Fruit fly (Drosophila melanogaster) whole organism, prepupa: ENCODE results near the gene Rsph9.

Experiments used
- Blimp-1 ChIP-seq: fragments of 200-800 bp; sonication (Bioruptor generic); optimal IDR thresholded peaks from 3 replicates; lab custom pipeline; 2017; ENCODE audit warnings: missing biosample characterization, missing genetic modification characterization, mild to moderate bottlenecking, moderate library complexity, missing genetic modification reagents
- CG10631 ChIP-seq: fragments of 200-800 bp; sonication (Bioruptor generic); optimal IDR thresholded peaks from 2 replicates; lab custom pipeline; 2016; ENCODE audit warnings: missing biosample characterization, missing genetic modification characterization
- CG10669 ChIP-seq: fragments of 200-800 bp; sonication (Bioruptor generic); optimal IDR thresholded peaks from 3 replicates; lab custom pipeline; 2018; ENCODE audit warnings: missing biosample characterization, mild to moderate bottlenecking, missing genetic modification characterization, moderate library complexity
- CG11294 ChIP-seq: fragments of 200-800 bp; sonication (Bioruptor generic); IDR thresholded peaks from 2 replicates; pipeline ENCODE4 v1.3.6; 2022; ENCODE audit warnings: missing biosample characterization, missing genetic modification characterization
- CG11762 ChIP-seq: fragments of 200-800 bp; sonication (Bioruptor generic); optimal IDR thresholded peaks from 3 replicates; lab custom pipeline; 2016; ENCODE audit warnings: missing biosample characterization, missing genetic modification characterization; ENCODE audit not compliant: insufficient read depth
- CG11902 ChIP-seq: fragments of 200-800 bp; sonication (Bioruptor generic); optimal IDR thresholded peaks from 3 replicates; lab custom pipeline; 2016; ENCODE audit warnings: missing biosample characterization, missing genetic modification characterization
- CG15336 ChIP-seq: fragments of 200-800 bp; sonication (Bioruptor generic); IDR thresholded peaks from 2 replicates; pipeline ENCODE4 v1.3.6; 2022; ENCODE audit warnings: missing biosample characterization, missing genetic modification characterization
- CG1621 ChIP-seq: fragments of 200-800 bp; sonication (Bioruptor generic); optimal IDR thresholded peaks from 3 replicates; lab custom pipeline; 2018; ENCODE audit warnings: missing biosample characterization, mild to moderate bottlenecking, missing genetic modification characterization
- CG16779 ChIP-seq: fragments of 200-800 bp; sonication (Bioruptor generic); optimal IDR thresholded peaks from 3 replicates; lab custom pipeline; 2017; ENCODE audit warnings: missing biosample characterization, mild to moderate bottlenecking, missing genetic modification characterization
- CG3032 ChIP-seq: fragments of 200-800 bp; optimal IDR thresholded peaks from 2 replicates; lab custom pipeline; 2019; ENCODE audit warnings: missing biosample characterization, mild to moderate bottlenecking, missing genetic modification characterization, moderate library complexity
- CG31627 ChIP-seq: fragments of 200-800 bp; sonication (Bioruptor generic); optimal IDR thresholded peaks from 3 replicates; lab custom pipeline; 2016; ENCODE audit warnings: missing biosample characterization, missing genetic modification characterization
- CG32006 ChIP-seq: fragments of 200-800 bp; sonication (Bioruptor generic); optimal IDR thresholded peaks from 3 replicates; lab custom pipeline; 2017; ENCODE audit warnings: missing biosample characterization, mild to moderate bottlenecking, missing genetic modification characterization
- CG34406 ChIP-seq: fragments of 200-800 bp; sonication (Bioruptor generic); optimal IDR thresholded peaks from 3 replicates; lab custom pipeline; 2016; ENCODE audit warnings: missing biosample characterization, missing genetic modification characterization
- CG3919 ChIP-seq: fragments of 200-800 bp; sonication (Bioruptor generic); optimal IDR thresholded peaks from 3 replicates; lab custom pipeline; 2016; ENCODE audit warnings: missing biosample characterization, missing genetic modification characterization
- CG4318 ChIP-seq: fragments of 200-800 bp; sonication (Bioruptor generic); optimal IDR thresholded peaks from 3 replicates; lab custom pipeline; 2017; ENCODE audit warnings: missing biosample characterization, mild to moderate bottlenecking, missing genetic modification characterization
- CG6276 ChIP-seq: fragments of 200-800 bp; sonication (Bioruptor generic); optimal IDR thresholded peaks from 2 replicates; lab custom pipeline; 2017; ENCODE audit warnings: missing biosample characterization, mild to moderate bottlenecking, missing genetic modification characterization
- CG6792 ChIP-seq: fragments of 200-800 bp; sonication (Bioruptor generic); optimal IDR thresholded peaks from 3 replicates; lab custom pipeline; 2016; ENCODE audit warnings: missing biosample characterization, missing genetic modification characterization
- CG6808 ChIP-seq: fragments of 200-800 bp; sonication (Bioruptor generic); optimal IDR thresholded peaks from 3 replicates; lab custom pipeline; 2017; ENCODE audit warnings: missing biosample characterization, missing genetic modification characterization, mild to moderate bottlenecking, moderate library complexity, missing genetic modification reagents
- CG6854 ChIP-seq: fragments of 200-800 bp; sonication (Bioruptor generic); optimal IDR thresholded peaks from 2 replicates; lab custom pipeline; 2017; ENCODE audit warnings: missing biosample characterization, mild to moderate bottlenecking, missing genetic modification characterization
- CG7368 ChIP-seq: fragments of 200-800 bp; sonication (Bioruptor generic); optimal IDR thresholded peaks from 3 replicates; lab custom pipeline; 2016; ENCODE audit warnings: missing biosample characterization, missing genetic modification characterization
- CG8319 ChIP-seq: fragments of 200-800 bp; sonication (Bioruptor generic); optimal IDR thresholded peaks from 3 replicates; lab custom pipeline; 2016; ENCODE audit warnings: missing biosample characterization, missing genetic modification characterization
- CG8632 ChIP-seq: fragments of 200-800 bp; sonication (Bioruptor generic); optimal IDR thresholded peaks from 3 replicates; lab custom pipeline; 2016; ENCODE audit warnings: missing biosample characterization, missing genetic modification characterization
- CG9139 ChIP-seq: fragments of 200-800 bp; sonication (Bioruptor generic); optimal IDR thresholded peaks from 3 replicates; lab custom pipeline; 2017; ENCODE audit warnings: missing biosample characterization, mild to moderate bottlenecking, missing genetic modification characterization
- Eip75B ChIP-seq: fragments of 200-800 bp; sonication (Bioruptor generic); optimal IDR thresholded peaks from 3 replicates; lab custom pipeline; 2016; ENCODE audit warnings: missing biosample characterization, missing genetic modification characterization
- Eip78C ChIP-seq: fragments of 200-800 bp; sonication (Bioruptor generic); peaks from one replicate; lab custom pipeline; 2016; ENCODE audit warnings: missing biosample characterization, missing genetic modification characterization
- Ets21C ChIP-seq: fragments of 200-800 bp; sonication (Bioruptor generic); optimal IDR thresholded peaks from 3 replicates; lab custom pipeline; 2016; ENCODE audit warnings: missing biosample characterization, missing genetic modification characterization
- Ets96B ChIP-seq: fragments of 200-800 bp; optimal IDR thresholded peaks from 2 replicates; lab custom pipeline; 2019; ENCODE audit warnings: missing biosample characterization, mild to moderate bottlenecking, missing genetic modification characterization, moderate library complexity
- Gug ChIP-seq: fragments of 200-800 bp; sonication (Bioruptor generic); IDR thresholded peaks from 2 replicates; pipeline ENCODE4 v1.3.6; 2022; ENCODE audit warnings: missing biosample characterization, missing genetic modification characterization
- Hr38 ChIP-seq: sonication (Bioruptor generic); optimal IDR thresholded peaks from 2 replicates; lab custom pipeline; 2016; ENCODE audit warnings: missing biosample characterization, missing genetic modification characterization
- Hr4 ChIP-seq: fragments of 200-800 bp; sonication (Bioruptor generic); optimal IDR thresholded peaks from 3 replicates; lab custom pipeline; 2016; ENCODE audit warnings: missing biosample characterization, missing genetic modification characterization
- Met ChIP-seq: fragments of 200-800 bp; sonication (Bioruptor generic); optimal IDR thresholded peaks from 3 replicates; lab custom pipeline; 2016; ENCODE audit warnings: missing biosample characterization, missing genetic modification characterization
- Smox ChIP-seq: fragments of 200-800 bp; sonication (Bioruptor generic); optimal IDR thresholded peaks from 3 replicates; lab custom pipeline; 2016; ENCODE audit warnings: missing biosample characterization, missing genetic modification characterization
- Sox102F ChIP-seq: fragments of 200-800 bp; sonication (Bioruptor generic); optimal IDR thresholded peaks from 2 replicates; lab custom pipeline; 2016; ENCODE audit warnings: missing biosample characterization, mild to moderate bottlenecking, missing genetic modification characterization
- Sox15 ChIP-seq: fragments of 200-800 bp; sonication (Bioruptor generic); optimal IDR thresholded peaks from 3 replicates; lab custom pipeline; 2016; ENCODE audit warnings: missing biosample characterization, missing genetic modification characterization
- acj6 ChIP-seq: fragments of 200-800 bp; sonication (Bioruptor generic); optimal IDR thresholded peaks from 3 replicates; lab custom pipeline; 2016; ENCODE audit warnings: missing biosample characterization, missing genetic modification characterization
- cyc ChIP-seq: fragments of 200-800 bp; sonication (Bioruptor generic); optimal IDR thresholded peaks from 3 replicates; lab custom pipeline; 2016; ENCODE audit warnings: missing biosample characterization, missing genetic modification characterization
- dac ChIP-seq: fragments of 200-800 bp; sonication (Bioruptor generic); optimal IDR thresholded peaks from 2 replicates; lab custom pipeline; 2017; ENCODE audit warnings: missing biosample characterization, mild to moderate bottlenecking, missing genetic modification characterization
- dsx ChIP-seq: fragments of 200-800 bp; optimal IDR thresholded peaks from 3 replicates; lab custom pipeline; 2019; ENCODE audit warnings: missing biosample characterization, mild to moderate bottlenecking, missing genetic modification characterization, moderate library complexity; ENCODE audit not compliant: poor library complexity, severe bottlenecking
- eg ChIP-seq: fragments of 200-800 bp; sonication (Bioruptor generic); IDR thresholded peaks from 3 replicates; pipeline ENCODE4 v1.3.6; 2022; ENCODE audit warnings: missing biosample characterization, missing genetic modification characterization
- esn ChIP-seq: fragments of 200-800 bp; sonication (Bioruptor generic); optimal IDR thresholded peaks from 2 replicates; lab custom pipeline; 2016; ENCODE audit warnings: missing biosample characterization, mild to moderate bottlenecking, missing genetic modification characterization, moderate library complexity
- fd85E ChIP-seq: fragments of 200-800 bp; sonication (Bioruptor generic); optimal IDR thresholded peaks from 3 replicates; lab custom pipeline; 2016; ENCODE audit warnings: missing biosample characterization, missing genetic modification characterization
- fkh ChIP-seq: fragments of 200-800 bp; sonication (Bioruptor generic); optimal IDR thresholded peaks from 3 replicates; lab custom pipeline; 2017; ENCODE audit warnings: missing biosample characterization, mild to moderate bottlenecking, missing genetic modification characterization, moderate library complexity
- lz ChIP-seq: fragments of 200-800 bp; sonication (Bioruptor generic); optimal IDR thresholded peaks from 3 replicates; lab custom pipeline; 2016; ENCODE audit warnings: missing biosample characterization, missing genetic modification characterization
- salr ChIP-seq, 2 experiments: fragments of 200-800 bp; sonication (Bioruptor generic); optimal IDR thresholded peaks; 3 replicates each; lab custom pipeline; 2016 to 2018; ENCODE audit warnings: missing biosample characterization in 2 of 2, missing genetic modification characterization in 2 of 2, mild to moderate bottlenecking in 1 of 2
- spab ChIP-seq: fragments of 200-800 bp; sonication (Bioruptor generic); optimal IDR thresholded peaks from 2 replicates; lab custom pipeline; 2017; ENCODE audit warnings: missing biosample characterization, mild to moderate bottlenecking, missing genetic modification characterization, missing genetic modification reagents
- ss ChIP-seq, 2 experiments: fragments of 200-800 bp; sonication (Bioruptor generic); optimal IDR thresholded peaks; 2 replicates in 1 of 2; 3 replicates in 1 of 2; lab custom pipeline; 2017 to 2018; ENCODE audit warnings: mild to moderate bottlenecking in 2 of 2, missing biosample characterization in 2 of 2, missing genetic modification characterization in 2 of 2, moderate library complexity in 1 of 2
- svp ChIP-seq: fragments of 200-800 bp; sonication (Bioruptor generic); peaks from one replicate; lab custom pipeline; 2016; ENCODE audit warnings: missing biosample characterization, missing genetic modification characterization
- vri ChIP-seq: fragments of 200-800 bp; sonication (Bioruptor generic); optimal IDR thresholded peaks from 3 replicates; lab custom pipeline; 2016; ENCODE audit warnings: missing biosample characterization, mild to moderate bottlenecking, missing genetic modification characterization

Gene Rsph9

DNA sequence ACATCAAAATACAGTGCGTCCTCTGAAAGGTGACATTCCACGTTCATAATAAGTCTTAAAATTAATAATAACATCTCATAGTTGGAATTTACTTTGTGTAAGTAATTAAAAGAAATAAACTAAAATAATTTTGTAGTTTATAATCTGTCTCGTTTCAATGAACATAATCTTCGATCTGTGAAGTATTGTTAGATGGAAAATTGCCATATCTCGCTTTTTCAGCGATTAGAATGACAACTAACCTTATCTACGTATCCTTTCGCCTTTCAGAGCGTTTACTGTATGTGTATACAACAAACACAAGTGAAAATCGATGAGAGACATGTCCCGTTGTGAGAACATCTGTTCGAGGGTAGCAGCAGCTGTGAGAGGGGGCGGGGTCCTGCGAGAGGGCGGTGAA is 30.1 kb downstream of the Rsph9 start (continued):
- TF ChIP-seq eg (GFP tag; lab: Robert Waterston, UW) (no peak), CG4318 (GFP tag; lab: Kevin White, UChicago) (no peak), Gug (GFP tag; lab: Robert Waterston, UW) (no peak), CG1621 (no peak), Eip78C (GFP tag; lab: Kevin White, UChicago) (peak; percentile 71), ss (GFP tag; optimal IDR thresholded peaks at IDR 0.05; lab: Kevin White, UChicago) (peak in 1 of 2 experiments; percentile 20), Met (GFP tag; lab: Kevin White, UChicago) (peak; percentile 29), CG11762 (GFP tag; lab: Kevin White, UChicago) (no peak), CG10631 (GFP tag; lab: Kevin White, UChicago) (peak; percentile 18), spab (GFP tag; lab: Kevin White, UChicago) (no peak), CG3919 (GFP tag; lab: Kevin White, UChicago) (no peak), CG6792 (peak; percentile 4), fd85E (no peak), CG16779 (tag; lab: Kevin White, UChicago) (no peak), CG11902 (GFP tag; lab: Kevin White, UChicago) (no peak), Sox102F (GFP tag; lab: Kevin White, UChicago) (peak; percentile 40), vri (peak; percentile 0), fkh (GFP tag; lab: Kevin White, UChicago) (peak; percentile 18), CG6276 (GFP tag; lab: Kevin White, UChicago) (no peak), Hr38 (GFP tag; lab: Kevin White, UChicago) (no peak), CG34406 (peak; percentile 7), CG8632 (peak; percentile 10), Hr4 (GFP tag; lab: Kevin White, UChicago) (peak; percentile 32), dsx (GFP tag; lab: Kevin White, UChicago) (no peak), Eip75B (GFP tag; lab: Kevin White, UChicago) (peak; percentile 17), CG10669 (GFP tag; lab: Kevin White, UChicago) (peak; percentile 40)

DNA sequence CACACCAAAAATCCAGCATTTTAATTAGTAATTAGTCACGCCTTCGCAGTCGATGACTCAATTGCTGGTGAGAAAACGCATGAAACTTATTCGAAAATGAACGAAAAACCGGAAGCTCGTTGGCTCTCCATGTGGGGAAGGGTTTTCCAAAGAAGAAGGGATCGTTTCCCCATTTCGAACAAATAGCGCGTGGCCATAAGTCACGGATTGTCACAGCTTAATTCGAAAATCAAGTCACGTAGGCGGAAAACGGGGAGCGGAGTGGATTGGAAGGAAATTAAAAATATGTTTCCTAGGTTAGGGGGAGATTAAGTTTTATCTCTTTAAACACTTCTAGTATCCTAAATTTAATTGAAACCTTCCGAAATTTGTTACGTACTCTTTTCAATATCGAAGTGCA is 30.8 kb downstream of the Rsph9 start:
- no peak for TF ChIP-seq CG3032 (tag; lab: Kevin White, UChicago)
- TF ChIP-seq CG32006 (GFP tag; lab: Kevin White, UChicago) = no peak
- no peak for TF ChIP-seq Sox15
- TF ChIP-seq CG15336 = no peak

DNA sequence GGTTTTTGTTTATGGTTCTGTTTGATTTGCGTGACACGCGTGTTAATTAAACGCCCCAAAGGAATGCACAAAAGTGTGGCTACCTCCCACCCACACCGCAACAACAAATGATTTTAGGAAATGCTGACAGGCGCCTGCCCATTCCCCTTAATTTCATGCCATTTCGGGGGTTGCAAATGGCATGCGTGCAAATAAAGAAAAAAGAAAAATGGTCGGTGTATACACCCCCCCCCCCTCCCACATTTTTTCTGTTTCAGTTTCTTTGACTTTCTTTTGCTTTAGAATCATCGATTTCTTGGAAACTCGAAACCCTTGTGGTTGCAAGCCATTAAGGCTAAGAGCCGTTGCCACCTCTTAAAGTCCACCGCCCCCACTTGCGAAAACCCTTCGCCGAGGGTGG is 31.4 kb downstream of the Rsph9 start:
- no peak for TF ChIP-seq CG6854
- no peak for TF ChIP-seq Hr38 (GFP tag; lab: Kevin White, UChicago)
- peak; percentile 12 for TF ChIP-seq CG6808 (GFP tag; lab: Kevin White, UChicago)
- no peak for TF ChIP-seq Sox102F (GFP tag; lab: Kevin White, UChicago)
- TF ChIP-seq Eip78C (GFP tag; lab: Kevin White, UChicago) = no peak
- TF ChIP-seq vri = no peak
- TF ChIP-seq cyc (GFP tag; lab: Kevin White, UChicago) = no peak
- TF ChIP-seq CG7368 = no peak
- TF ChIP-seq CG9139 (GFP tag; lab: Kevin White, UChicago) = no peak
- TF ChIP-seq CG10669 (GFP tag; lab: Kevin White, UChicago) = peak; percentile 15
- TF ChIP-seq Ets21C = no peak
- no peak for TF ChIP-seq lz (GFP tag; lab: Kevin White, UChicago)
- TF ChIP-seq CG6792 = no peak
- no peak for TF ChIP-seq CG34406
- no peak for TF ChIP-seq salr (GFP tag; optimal IDR thresholded peaks at IDR 0.05; lab: Kevin White, UChicago)
- no peak for TF ChIP-seq esn (GFP tag; lab: Kevin White, UChicago)
- no peak for TF ChIP-seq acj6 (GFP tag; lab: Kevin White, UChicago)
- no peak for TF ChIP-seq dac (GFP tag; lab: Kevin White, UChicago)
- no peak for TF ChIP-seq CG4318 (GFP tag; lab: Kevin White, UChicago)
- TF ChIP-seq Sox15 = no peak
- no peak for TF ChIP-seq eg (GFP tag; lab: Robert Waterston, UW)
- no peak for TF ChIP-seq Ets96B (tag; lab: Kevin White, UChicago)
- TF ChIP-seq Hr4 (GFP tag; lab: Kevin White, UChicago) = no peak
- TF ChIP-seq Smox = no peak
- no peak for TF ChIP-seq spab (GFP tag; lab: Kevin White, UChicago)
- TF ChIP-seq CG8319 (GFP tag; lab: Kevin White, UChicago) = no peak
- TF ChIP-seq Blimp-1 (GFP tag; lab: Kevin White, UChicago) = no peak
- no peak for TF ChIP-seq CG11294 (GFP tag; lab: Robert Waterston, UW)
- TF ChIP-seq svp = no peak
- TF ChIP-seq CG31627 = no peak
- TF ChIP-seq CG3032 (tag; lab: Kevin White, UChicago) = no peak
- TF ChIP-seq ss (GFP tag; optimal IDR thresholded peaks at IDR 0.05; lab: Kevin White, UChicago) = no peak
